Worm (Caenorhabditis elegans): ENCODE data around the gene C34E10.10.

Gene C34E10.10

DNA sequence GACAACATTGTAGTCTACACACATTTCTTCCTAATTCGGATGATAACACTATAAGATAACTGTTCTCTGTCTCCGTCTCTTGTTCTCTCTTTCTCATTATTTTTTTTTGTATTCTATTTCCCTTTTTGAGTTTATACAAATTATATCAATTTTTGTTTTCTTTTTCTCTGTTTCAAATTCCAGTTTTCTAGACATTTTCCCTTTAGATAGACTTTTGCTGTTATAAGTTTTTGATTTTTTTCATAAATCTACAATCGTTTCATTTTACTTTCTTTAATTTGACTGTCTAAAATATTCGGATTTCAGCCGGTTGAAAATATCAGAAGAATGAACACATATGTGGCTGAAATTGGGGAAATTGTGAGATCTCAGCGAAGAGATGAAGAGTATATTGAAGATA, 8.4 kb upstream of the C34E10.10 start, which contains the start of gene prx-10:
Gene prx-10 (plus strand): TSS at position 301 of the 400 bp plus-strand sequence.
- no peak for TF ChIP-seq ama-1 (optimal IDR thresholded peaks at IDR 0.05)
- TF ChIP-seq ama-1 (GFP tag; optimal IDR thresholded peaks at IDR 0.05): no peak
- no peak for TF ChIP-seq unc-62 (GFP tag; optimal IDR thresholded peaks at IDR 0.05)
- TF ChIP-seq cebp-2 (GFP tag; IDR thresholded peaks at IDR 0.05): no peak
- no peak for TF ChIP-seq lin-35 (GFP tag; optimal IDR thresholded peaks at IDR 0.05)
- no peak for TF ChIP-seq let-526 (GFP tag; IDR thresholded peaks at IDR 0.05)
- TF ChIP-seq F37B4.10 (GFP tag; IDR thresholded peaks at IDR 0.05): no peak
- TF ChIP-seq madf-10 (tag; optimal IDR thresholded peaks at IDR 0.05): no peak
- no peak for TF ChIP-seq hsf-1 (GFP tag; IDR thresholded peaks at IDR 0.05)
- no peak for TF ChIP-seq F49E8.2 (tag; optimal IDR thresholded peaks at IDR 0.05; ENCODE audit: insufficient read depth)

DNA sequence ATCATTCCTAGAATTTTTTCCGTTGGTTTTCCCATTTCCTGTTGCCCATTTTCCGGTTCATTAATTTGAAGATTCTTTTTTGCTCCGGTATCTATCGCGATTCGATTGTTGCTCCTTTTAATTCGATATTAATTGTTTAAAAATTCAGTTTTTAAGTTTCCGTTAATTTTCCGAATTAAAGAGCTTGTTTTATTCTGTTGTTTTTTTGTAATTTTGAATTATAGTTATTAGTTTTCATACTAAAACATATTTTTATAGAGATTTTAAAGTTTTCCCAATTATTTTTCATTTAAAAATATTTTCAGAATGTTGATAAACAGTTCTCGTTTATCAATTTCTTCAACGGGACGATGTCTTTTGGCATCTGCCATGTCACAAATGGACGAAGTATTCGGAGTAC, 6.6 kb upstream of the C34E10.10 start, which contains the start of gene mrps-26:
Gene mrps-26 (plus strand): TSS at position 301 of the 400 bp plus-strand sequence.
- TF ChIP-seq somi-1 (GFP tag; optimal IDR thresholded peaks at IDR 0.05): no peak
- peak in 1 of 3 experiments; percentile 1 for TF ChIP-seq lin-35 (GFP tag; optimal IDR thresholded peaks at IDR 0.05)

DNA sequence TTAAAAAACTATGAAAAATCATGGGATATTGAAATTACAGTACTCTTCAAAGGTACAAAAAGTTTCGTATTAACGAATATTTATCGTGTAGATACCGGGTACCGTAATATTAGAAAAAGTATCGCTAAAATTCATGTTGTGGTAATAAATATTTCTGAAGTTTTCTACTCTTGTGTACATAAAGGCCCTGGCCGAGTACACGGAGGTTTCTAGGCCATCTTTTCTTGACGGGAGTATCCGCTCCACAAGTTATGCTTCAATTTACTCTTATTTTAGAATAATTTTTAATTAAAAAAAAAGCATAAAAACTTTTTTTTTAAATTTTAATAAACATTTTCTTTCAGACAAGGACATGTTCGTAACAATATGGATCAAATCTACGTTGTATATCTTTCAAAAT, 5.5 kb upstream of the C34E10.10 start:
- TF ChIP-seq rcor-1 (GFP tag; IDR thresholded peaks at IDR 0.05): no peak
- no peak for TF ChIP-seq nhr-90 (tag; optimal IDR thresholded peaks at IDR 0.05)
- TF ChIP-seq T07F8.4 (tag; optimal IDR thresholded peaks at IDR 0.05): no peak
- TF ChIP-seq Y53G8AR.9 (GFP tag; conservative IDR thresholded peaks at IDR 0.05): no peak
- no peak for TF ChIP-seq snpc-3.4 (tag; optimal IDR thresholded peaks at IDR 0.05)
- no peak for TF ChIP-seq sptf-2 (GFP tag; optimal IDR thresholded peaks at IDR 0.05)
- TF ChIP-seq attf-3 (GFP tag; conservative IDR thresholded peaks at IDR 0.05): no peak
- no peak for TF ChIP-seq egl-18 (GFP tag; IDR thresholded peaks at IDR 0.05)
- no peak for TF ChIP-seq hlh-26 (GFP tag; conservative IDR thresholded peaks at IDR 0.05)
- no peak for TF ChIP-seq lir-1 (GFP tag; conservative IDR thresholded peaks at IDR 0.05)
- no peak for TF ChIP-seq F22D6.2 (tag; optimal IDR thresholded peaks at IDR 0.05)
- no peak for TF ChIP-seq hlh-12 (tag; optimal IDR thresholded peaks at IDR 0.05)

DNA sequence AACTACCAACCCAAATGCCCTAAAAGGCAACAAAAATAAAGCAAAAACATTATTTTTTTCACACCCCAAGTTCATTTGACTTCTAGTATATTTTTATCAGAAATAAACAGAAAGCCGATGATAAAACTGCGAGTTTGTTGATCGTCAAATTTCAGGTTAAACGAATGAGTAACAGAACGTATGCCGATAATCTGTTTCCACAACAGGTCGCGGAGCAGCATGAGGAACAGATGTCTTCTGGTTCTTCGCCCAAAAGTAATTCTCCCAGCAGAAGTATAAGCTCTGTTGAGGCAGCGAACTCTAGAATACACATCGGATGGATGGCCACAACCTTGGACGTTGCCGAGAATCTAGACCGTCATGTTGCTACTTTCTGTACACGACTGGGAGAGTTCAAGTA, 2.7 kb upstream of the C34E10.10 start, which contains the start of gene prmt-5:
Gene prmt-5 (plus strand): TSS at position 141 of the 400 bp plus-strand sequence.
- TF ChIP-seq die-1 (tag; optimal IDR thresholded peaks at IDR 0.05): peak; percentile 10
- no peak for TF ChIP-seq pha-4 (tag; optimal IDR thresholded peaks at IDR 0.05)
- no peak for TF ChIP-seq egl-44 (GFP tag; IDR thresholded peaks at IDR 0.05)
- no peak for TF ChIP-seq sea-2 (GFP tag; IDR thresholded peaks at IDR 0.05)
- TF ChIP-seq lag-1 (GFP tag; IDR thresholded peaks at IDR 0.05): no peak
- peak; percentile 72; the same call in 1 of the 2 replicates for TF ChIP-seq cebp-2 (GFP tag; IDR thresholded peaks at IDR 0.05)
- peak; percentile 85 for TF ChIP-seq Y53G8AR.9 (GFP tag; conservative IDR thresholded peaks at IDR 0.05)
- TF ChIP-seq ceh-91 (GFP tag; IDR thresholded peaks at IDR 0.05): no peak
- TF ChIP-seq D2030.7 (GFP tag; IDR thresholded peaks at IDR 0.05): peak; percentile 47
- TF ChIP-seq T26A5.8 (tag; optimal IDR thresholded peaks at IDR 0.05): peak; percentile 36
- TF ChIP-seq ceh-40 (GFP tag; IDR thresholded peaks at IDR 0.05): no peak
- TF ChIP-seq ama-1 (optimal IDR thresholded peaks at IDR 0.05): peak; percentile 91
- TF ChIP-seq ama-1 (GFP tag; optimal IDR thresholded peaks at IDR 0.05): peak; percentile 56 to 61
- no peak for TF ChIP-seq rpc-1 (optimal IDR thresholded peaks at IDR 0.05)
- TF ChIP-seq rpc-1 (tag; optimal IDR thresholded peaks at IDR 0.05): no peak
- TF ChIP-seq efl-1 (GFP tag; optimal IDR thresholded peaks at IDR 0.05): no peak
- TF ChIP-seq ccch-3 (GFP tag; optimal IDR thresholded peaks at IDR 0.05): no peak
- peak; percentile 36 for TF ChIP-seq F57A8.1 (GFP tag; optimal IDR thresholded peaks at IDR 0.05)
- peak; percentile 66; the same call in 1 of the 2 replicates for TF ChIP-seq hsf-1 (GFP tag; IDR thresholded peaks at IDR 0.05)
- no peak for TF ChIP-seq attf-3 (GFP tag; conservative IDR thresholded peaks at IDR 0.05)
- no peak for TF ChIP-seq mes-4 (tag; optimal IDR thresholded peaks at IDR 0.05)
- TF ChIP-seq hlh-26 (GFP tag; conservative IDR thresholded peaks at IDR 0.05): no peak
- TF ChIP-seq attf-5 (GFP tag; optimal IDR thresholded peaks at IDR 0.05): no peak
- no peak for TF ChIP-seq sptf-2 (GFP tag; optimal IDR thresholded peaks at IDR 0.05)
- no peak for TF ChIP-seq C17E4.6 (GFP tag; IDR thresholded peaks at IDR 0.05)
- TF ChIP-seq mxl-1 (tag; optimal IDR thresholded peaks at IDR 0.05): no peak
- no peak for TF ChIP-seq nhr-90 (tag; optimal IDR thresholded peaks at IDR 0.05)
- TF ChIP-seq ZK185.1 (tag; optimal IDR thresholded peaks at IDR 0.05; ENCODE audit: poor library complexity, severe bottlenecking): peak; percentile 42
- TF ChIP-seq dox-1 (GFP tag; IDR thresholded peaks at IDR 0.05): peak; percentile 59
- peak; percentile 96 for TF ChIP-seq F57C9.4 (tag; optimal IDR thresholded peaks at IDR 0.05)
- no peak for TF ChIP-seq F22D6.2 (tag; optimal IDR thresholded peaks at IDR 0.05)
